Fruit fly (Drosophila melanogaster): ENCODE measurements around the gene CG42538.

The CG42538 gene

dm6 chr3L:16048722-16049459 lies 14.6 kb downstream of the CG42538 start:
- no peak for TF ChIP-seq EcR (GFP tag; optimal IDR thresholded peaks at IDR 0.05)
- TF ChIP-seq CG8478 (optimal IDR thresholded peaks at IDR 0.05) = no peak
- no peak for TF ChIP-seq Dll (optimal IDR thresholded peaks at IDR 0.05)
- TF ChIP-seq usp (GFP tag; optimal IDR thresholded peaks at IDR 0.05) = no peak
- TF ChIP-seq psq (optimal IDR thresholded peaks at IDR 0.05) = no peak
- TF ChIP-seq pan (optimal IDR thresholded peaks at IDR 0.05) = no peak

DNA sequence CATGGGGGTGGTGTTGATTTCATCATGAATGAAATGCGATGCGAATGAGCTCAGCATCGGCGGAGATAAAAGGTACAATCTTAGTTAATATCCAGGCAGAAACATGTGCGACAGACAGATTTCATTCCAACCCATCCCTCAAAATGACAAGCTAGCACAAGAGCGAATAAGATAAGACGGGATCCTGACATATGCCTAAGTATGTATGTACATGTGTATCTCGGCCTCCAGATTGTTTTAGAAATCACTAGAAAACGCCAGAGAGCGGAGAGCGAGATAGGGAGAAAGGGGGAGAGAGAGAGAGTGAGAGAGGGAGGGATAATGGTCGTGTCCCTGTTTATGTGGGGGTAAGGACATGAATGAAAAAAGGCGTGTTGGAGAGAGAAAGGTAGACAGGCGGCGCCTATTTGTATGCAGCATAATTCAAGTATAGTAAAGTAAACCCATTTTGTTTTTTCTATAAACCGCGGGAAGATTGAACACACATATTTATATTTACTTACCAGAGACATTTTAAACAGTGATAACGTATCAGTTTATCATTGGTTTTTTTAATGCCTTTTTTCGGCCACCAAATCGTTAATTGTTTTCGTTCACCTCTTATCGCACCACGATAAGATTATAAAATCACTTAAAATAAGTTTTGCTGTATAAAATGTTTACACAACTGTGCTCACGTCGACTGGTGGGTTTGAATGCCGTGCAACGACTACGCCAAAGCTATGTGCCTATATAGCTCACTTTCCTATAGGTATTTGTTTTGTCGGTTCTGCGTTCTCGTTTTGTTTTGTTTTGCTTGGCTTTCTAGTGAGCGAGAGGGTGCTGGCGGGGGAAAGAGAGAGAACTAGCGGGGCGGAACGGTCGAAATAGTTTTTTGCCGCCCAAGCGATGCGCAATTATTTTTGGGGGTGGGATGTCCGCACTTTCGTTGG lies 15.9 kb downstream of the CG42538 start:
- no peak for TF ChIP-seq Dll (optimal IDR thresholded peaks at IDR 0.05)
- TF ChIP-seq CG8478 (optimal IDR thresholded peaks at IDR 0.05) = no peak
- TF ChIP-seq pan (optimal IDR thresholded peaks at IDR 0.05) = no peak
- TF ChIP-seq EcR (GFP tag; optimal IDR thresholded peaks at IDR 0.05) = no peak

- no peak for TF ChIP-seq usp (GFP tag; optimal IDR thresholded peaks at IDR 0.05)
- no peak for TF ChIP-seq Dll (optimal IDR thresholded peaks at IDR 0.05)
- TF ChIP-seq EcR (GFP tag; optimal IDR thresholded peaks at IDR 0.05) = no peak
- no peak for TF ChIP-seq pan (optimal IDR thresholded peaks at IDR 0.05)
- TF ChIP-seq psq (optimal IDR thresholded peaks at IDR 0.05) = no peak
- no peak for TF ChIP-seq CG8478 (optimal IDR thresholded peaks at IDR 0.05)
Measured at dm6 chr3L:16050887-16051258, 16.5 kb downstream of the CG42538 start, which contains the start of gene Diap1. Diap1 (minus strand) TSS chr3L:16051034.

dm6 chr3L:16051719-16052122 lies 17.4 kb downstream of the CG42538 start, which contains the start of gene Mbs:
Mbs (plus strand) TSS chr3L:16051959.
- TF ChIP-seq psq (optimal IDR thresholded peaks at IDR 0.05) (no peak), CG8478 (optimal IDR thresholded peaks at IDR 0.05) (no peak), usp (GFP tag; optimal IDR thresholded peaks at IDR 0.05) (no peak), EcR (GFP tag; optimal IDR thresholded peaks at IDR 0.05) (no peak), Dll (optimal IDR thresholded peaks at IDR 0.05) (no peak), pan (optimal IDR thresholded peaks at IDR 0.05) (no peak)

DNA sequence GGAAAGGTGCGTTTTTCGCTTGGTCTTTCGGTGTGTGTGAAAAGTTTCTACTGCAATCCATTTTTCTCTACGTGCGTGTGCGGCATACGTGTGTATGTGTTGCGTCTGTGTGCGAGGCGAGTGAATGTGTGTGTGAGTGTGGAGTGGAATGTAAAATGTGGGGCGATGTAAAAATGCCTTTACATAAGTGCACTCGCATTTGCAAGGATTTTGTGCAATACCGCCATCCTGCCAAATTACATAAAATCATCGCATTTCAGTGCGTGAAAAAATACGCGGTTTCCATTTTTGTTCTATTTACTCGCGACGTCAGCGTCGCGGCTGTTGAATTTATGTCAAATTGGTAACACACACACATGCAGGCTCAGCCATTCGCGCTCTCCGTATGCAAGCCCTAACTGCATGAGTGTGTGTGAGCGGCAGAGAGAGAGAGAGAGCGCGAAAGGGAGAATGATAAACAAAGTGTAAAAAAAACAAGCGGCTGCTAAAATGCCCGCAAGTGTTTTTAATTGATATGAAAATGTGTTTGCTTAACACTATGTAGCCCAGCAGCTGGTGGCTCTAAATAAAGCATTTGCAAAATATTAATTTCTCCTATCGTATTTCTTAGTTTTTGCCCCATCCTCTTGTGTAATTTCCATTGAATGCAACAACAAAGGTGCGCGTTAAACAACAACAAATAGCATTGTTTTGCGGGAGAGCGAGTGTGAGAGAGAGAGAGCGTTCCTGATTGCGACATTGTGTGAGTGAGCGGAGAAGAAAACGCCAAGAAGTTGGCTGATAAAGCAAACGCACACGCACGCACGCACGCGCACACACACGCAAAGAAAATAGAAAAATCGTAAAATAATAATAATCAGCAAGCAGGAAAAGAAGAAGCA lies 18.1 kb downstream of the CG42538 start:
- no peak for TF ChIP-seq usp (GFP tag; optimal IDR thresholded peaks at IDR 0.05)
- TF ChIP-seq EcR (GFP tag; optimal IDR thresholded peaks at IDR 0.05) = no peak
- TF ChIP-seq pan (optimal IDR thresholded peaks at IDR 0.05) = peak; percentile 66
- peak; percentile 99 for TF ChIP-seq CG8478 (optimal IDR thresholded peaks at IDR 0.05)
- TF ChIP-seq psq (optimal IDR thresholded peaks at IDR 0.05) = no peak
- peak; percentile 84 for TF ChIP-seq Dll (optimal IDR thresholded peaks at IDR 0.05)

DNA sequence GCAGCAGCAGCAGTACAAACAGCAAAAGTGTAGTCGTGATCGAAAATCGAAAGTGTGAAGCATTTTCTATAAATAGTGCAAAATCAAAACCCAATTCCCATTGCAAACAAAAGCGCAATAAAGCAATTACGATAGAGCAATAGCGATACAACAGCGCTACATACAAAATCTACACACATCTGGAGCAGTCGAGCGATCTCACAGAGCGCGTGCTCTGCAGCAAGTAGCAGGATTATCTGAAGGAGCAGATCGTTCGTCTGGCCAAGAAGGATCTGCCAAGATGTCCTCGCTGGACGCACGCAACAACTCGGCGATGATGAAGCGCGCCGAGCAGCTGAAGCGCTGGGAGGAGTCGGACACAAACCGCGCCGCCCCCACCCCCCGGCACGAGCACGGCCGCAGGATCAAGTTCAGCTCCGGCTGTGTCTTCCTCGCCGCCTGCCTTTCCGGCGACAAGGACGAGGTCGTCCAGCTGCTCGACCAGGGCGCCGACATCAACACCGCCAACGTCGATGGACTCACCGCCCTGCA lies 18.8 kb downstream of the CG42538 start:
- no peak for TF ChIP-seq Dll (optimal IDR thresholded peaks at IDR 0.05)
- no peak for TF ChIP-seq CG8478 (optimal IDR thresholded peaks at IDR 0.05)
- no peak for TF ChIP-seq EcR (GFP tag; optimal IDR thresholded peaks at IDR 0.05)
- TF ChIP-seq pan (optimal IDR thresholded peaks at IDR 0.05) = no peak
- TF ChIP-seq usp (GFP tag; optimal IDR thresholded peaks at IDR 0.05) = no peak
- TF ChIP-seq psq (optimal IDR thresholded peaks at IDR 0.05) = no peak

DNA sequence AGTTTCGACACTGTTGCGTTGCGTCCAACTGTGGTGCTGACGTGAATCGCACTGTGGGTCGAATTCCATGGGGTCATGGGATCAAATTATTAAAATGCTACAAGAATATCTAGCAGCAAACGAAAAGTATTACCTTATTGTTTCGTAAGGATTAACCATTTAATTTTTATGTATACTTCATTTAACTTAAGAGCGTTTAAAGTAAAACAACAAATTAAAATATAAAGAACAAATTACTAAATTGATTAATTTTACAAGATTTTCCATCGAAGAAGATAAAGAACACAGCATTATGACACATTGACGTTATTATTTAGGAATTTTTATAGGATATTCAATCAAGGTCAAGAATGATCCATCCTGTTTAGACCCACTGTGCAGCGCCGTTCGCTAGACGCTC lies 19.8 kb downstream of the CG42538 start:
- TF ChIP-seq EcR (GFP tag; optimal IDR thresholded peaks at IDR 0.05) = no peak
- no peak for TF ChIP-seq pan (optimal IDR thresholded peaks at IDR 0.05)
- TF ChIP-seq usp (GFP tag; optimal IDR thresholded peaks at IDR 0.05) = no peak
- no peak for TF ChIP-seq psq (optimal IDR thresholded peaks at IDR 0.05)
- no peak for TF ChIP-seq CG8478 (optimal IDR thresholded peaks at IDR 0.05)
- TF ChIP-seq Dll (optimal IDR thresholded peaks at IDR 0.05) = no peak

DNA sequence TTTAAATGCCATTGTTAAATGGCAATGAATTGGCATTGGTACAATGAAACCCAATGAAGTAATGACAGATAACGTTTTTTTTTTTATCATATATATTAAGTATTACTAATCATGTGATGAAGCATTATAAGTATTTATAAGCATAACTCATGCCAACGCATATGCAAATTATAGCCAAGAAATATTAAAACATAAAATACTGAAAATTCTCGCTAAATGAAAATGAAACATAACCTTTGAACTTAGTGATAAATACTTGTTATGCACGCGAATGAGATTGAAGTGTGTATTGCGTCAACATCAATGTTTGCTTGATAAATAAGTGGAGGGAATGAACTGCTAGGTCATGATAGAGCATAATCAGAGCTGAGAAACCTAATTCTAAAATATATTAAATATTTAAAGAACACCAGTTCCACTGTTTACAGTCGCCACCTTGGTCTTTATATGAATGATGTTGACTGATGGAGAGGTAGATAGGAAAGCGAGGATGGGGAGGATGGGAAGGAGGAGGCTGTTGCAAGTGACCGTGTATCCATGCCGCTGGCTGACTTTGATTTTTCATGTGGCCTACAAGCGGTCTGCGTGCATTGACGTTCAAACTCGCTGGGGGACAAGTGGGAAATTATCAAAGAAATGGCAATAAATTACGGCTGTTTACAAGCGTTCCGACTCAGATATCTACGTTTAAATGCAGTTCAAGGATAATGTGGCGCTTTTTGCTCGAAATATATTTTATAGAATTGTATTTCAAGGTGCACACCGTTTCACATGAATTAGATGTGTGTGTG lies 22.0 kb downstream of the CG42538 start:
- TF ChIP-seq usp (GFP tag; optimal IDR thresholded peaks at IDR 0.05) (no peak), CG8478 (optimal IDR thresholded peaks at IDR 0.05) (no peak), EcR (GFP tag; optimal IDR thresholded peaks at IDR 0.05) (no peak), Dll (optimal IDR thresholded peaks at IDR 0.05) (no peak), pan (optimal IDR thresholded peaks at IDR 0.05) (no peak), psq (optimal IDR thresholded peaks at IDR 0.05) (no peak)

DNA sequence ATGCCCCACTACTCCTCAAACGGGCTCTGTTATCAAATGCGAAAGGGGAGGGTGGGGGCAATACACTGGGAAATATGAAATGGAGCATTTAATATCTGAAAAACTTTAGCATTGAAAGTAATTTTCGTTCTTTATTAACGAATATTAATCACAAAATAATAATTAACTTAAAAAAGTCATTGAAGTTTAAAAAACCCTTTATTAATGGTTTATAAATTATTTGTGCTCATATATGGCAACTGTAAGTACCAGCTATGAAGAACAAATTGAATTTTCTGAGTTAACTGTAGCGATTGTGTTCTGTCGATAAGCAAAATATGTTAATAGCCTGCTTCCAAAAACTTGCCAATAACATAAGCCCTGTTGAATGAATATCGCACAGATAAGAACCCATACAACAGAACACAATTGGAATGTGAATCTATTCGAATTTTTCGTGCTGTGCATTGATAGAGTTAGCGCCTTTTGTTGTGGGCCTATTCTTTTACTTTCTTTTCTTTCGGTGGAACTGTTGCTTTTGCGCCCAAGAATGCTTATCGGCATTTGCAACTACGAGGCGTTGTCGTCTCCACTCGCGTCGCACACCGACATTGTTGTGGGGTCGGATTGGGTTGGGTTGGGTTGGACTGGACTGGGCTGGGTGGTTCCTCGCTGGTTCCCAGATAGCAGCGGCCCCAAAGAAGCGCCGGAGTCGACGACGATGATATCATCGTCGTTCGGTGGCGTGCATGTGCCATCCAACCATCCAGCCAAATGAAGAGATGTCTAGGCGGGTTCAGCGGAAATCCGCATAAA lies 26.7 kb downstream of the CG42538 start:
- no peak for TF ChIP-seq EcR (GFP tag; optimal IDR thresholded peaks at IDR 0.05)

DNA sequence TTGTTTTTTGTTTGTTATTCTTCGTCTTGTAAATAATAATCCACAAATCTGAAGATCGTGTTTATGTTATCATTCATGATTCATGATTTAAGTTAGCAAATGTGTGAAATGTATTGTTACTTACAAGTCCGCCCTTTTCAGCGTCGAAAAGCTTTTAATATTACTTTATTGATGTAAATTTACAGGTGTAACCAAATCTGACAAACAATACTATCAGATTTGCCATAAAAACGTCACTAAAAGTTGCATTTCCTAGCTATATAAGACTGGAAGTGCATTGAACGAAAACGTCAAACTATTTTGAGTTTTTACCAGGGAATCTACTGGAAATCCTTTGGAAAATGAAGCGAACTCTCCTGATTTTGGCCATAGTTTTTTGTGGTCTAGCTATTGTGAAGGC lies 47.9 kb downstream of the CG42538 start, which contains the start of gene CG33258:
Gene CG33258 (plus strand): TSS at position 301 of the 400 bp plus-strand sequence.
- no peak for TF ChIP-seq CG8478 (optimal IDR thresholded peaks at IDR 0.05)
- TF ChIP-seq EcR (GFP tag; optimal IDR thresholded peaks at IDR 0.05) = no peak
- no peak for TF ChIP-seq psq (optimal IDR thresholded peaks at IDR 0.05)
- no peak for TF ChIP-seq usp (GFP tag; optimal IDR thresholded peaks at IDR 0.05)
- no peak for TF ChIP-seq Dll (optimal IDR thresholded peaks at IDR 0.05)
- TF ChIP-seq pan (optimal IDR thresholded peaks at IDR 0.05) = no peak
